Worm (Caenorhabditis elegans) whole organism, L1 larva: ENCODE results near the gene txt-6.

ENCODE experiments used
- C04F5.9 ChIP-seq: sonication (generic microtip); optimal IDR thresholded peaks from 2 replicates; lab custom pipeline; 2016; ENCODE audit warnings: missing genetic modification characterization, missing compliant biosample characterization
- C16A3.4 ChIP-seq: fragments of 150-350 bp; optimal IDR thresholded peaks from 2 replicates; lab custom pipeline; 2014; ENCODE audit warnings: missing biosample characterization, missing genetic modification characterization
- F16B12.6 ChIP-seq: fragments of 150-350 bp; optimal IDR thresholded peaks from 2 replicates; lab custom pipeline; 2014; ENCODE audit warnings: missing biosample characterization, missing genetic modification characterization
- Y116A8C.19 ChIP-seq: sonication (generic microtip); optimal IDR thresholded peaks from 2 replicates; lab custom pipeline; 2016; ENCODE audit warnings: missing compliant biosample characterization, missing genetic modification characterization, borderline replicate concordance
- aly-2 ChIP-seq: fragments of 150-350 bp; optimal IDR thresholded peaks from 2 replicates; lab custom pipeline; 2014; ENCODE audit warnings: missing biosample characterization, missing genetic modification characterization
- ceh-8 ChIP-seq: fragments of 200-800 bp; sonication (Bioruptor generic); optimal IDR thresholded peaks from 2 replicates; lab custom pipeline; 2018; ENCODE audit warnings: mild to moderate bottlenecking, missing genetic modification characterization, moderate library complexity, missing compliant biosample characterization
- ceh-82 ChIP-seq, 3 experiments: fragments of 150-350 bp in 1 of 3; sonication (generic microtip) in 2 of 3; optimal IDR thresholded peaks; 2 replicates each; lab custom pipeline; 2014 to 2017; ENCODE audit warnings: missing biosample characterization in 3 of 3, missing genetic modification characterization in 3 of 3
- ceh-88 ChIP-seq: fragments of 200-800 bp; sonication (Bioruptor generic); IDR thresholded peaks from 2 replicates; pipeline ENCODE4 v1.3.6; 2022; ENCODE audit warnings: missing genetic modification characterization, missing compliant biosample characterization
- dsc-1 ChIP-seq: sonication (generic microtip); optimal IDR thresholded peaks from 2 replicates; lab custom pipeline; 2016; ENCODE audit warnings: mild to moderate bottlenecking, missing genetic modification characterization, missing compliant biosample characterization
- efl-1 ChIP-seq, 4 experiments: fragments of 150-350 bp; optimal IDR thresholded peaks in 3 of 4; peaks in 1 of 4; 1 replicate in 1 of 4; 2 replicates in 3 of 4; lab custom pipeline; 2014; ENCODE audit warnings: missing biosample characterization in 2 of 4, missing genetic modification characterization in 2 of 4, missing genetic modification reagents in 2 of 4
- egl-13 ChIP-seq: sonication (generic microtip); optimal IDR thresholded peaks from 2 replicates; lab custom pipeline; 2016; ENCODE audit warnings: missing genotype, missing genetic modification reagents, missing genetic modification characterization, missing compliant biosample characterization
- ets-5 ChIP-seq: fragments of 200-800 bp; sonication (Bioruptor generic); IDR thresholded peaks from 2 replicates; pipeline ENCODE4 v1.3.6; 2022; ENCODE audit warnings: missing genetic modification characterization, missing compliant biosample characterization
- fkh-4 ChIP-seq: sonication (generic microtip); optimal IDR thresholded peaks from 2 replicates; lab custom pipeline; 2016; ENCODE audit warnings: missing compliant biosample characterization, missing genetic modification characterization, borderline replicate concordance
- hlh-17 ChIP-seq: fragments of 200-800 bp; sonication (Bioruptor generic); optimal IDR thresholded peaks from 2 replicates; lab custom pipeline; 2018; ENCODE audit warnings: missing genetic modification characterization, mild to moderate bottlenecking, missing compliant biosample characterization, moderate library complexity, borderline replicate concordance
- hpl-2 ChIP-seq: fragments of 150-350 bp; optimal IDR thresholded peaks from 2 replicates; lab custom pipeline; 2014; ENCODE audit warnings: missing biosample characterization, missing genetic modification reagents, missing genetic modification characterization
- irx-1 ChIP-seq: sonication (generic microtip); optimal IDR thresholded peaks from 2 replicates; lab custom pipeline; 2016; ENCODE audit warnings: missing genetic modification characterization, missing compliant biosample characterization
- lin-14 ChIP-seq: fragments of 200-800 bp; sonication (Bioruptor generic); optimal IDR thresholded peaks from 2 replicates; lab custom pipeline; 2018; ENCODE audit warnings: mild to moderate bottlenecking, missing genetic modification characterization, moderate library complexity, missing compliant biosample characterization
- lin-35 ChIP-seq, 2 experiments: fragments of 150-350 bp; optimal IDR thresholded peaks; 2 replicates each; lab custom pipeline; 2014; ENCODE audit warnings: missing biosample characterization in 2 of 2, missing genetic modification characterization in 2 of 2, missing genetic modification reagents in 2 of 2
- lin-39 ChIP-seq: fragments of 150-350 bp; optimal IDR thresholded peaks from 2 replicates; lab custom pipeline; 2014; ENCODE audit warnings: missing biosample characterization, missing genetic modification reagents, missing genetic modification characterization
- lsy-2 ChIP-seq, 2 experiments: fragments of 150-350 bp; optimal IDR thresholded peaks; 2 replicates each; lab custom pipeline; 2014; ENCODE audit warnings: missing biosample characterization in 2 of 2, missing genetic modification characterization in 2 of 2
- mep-1 ChIP-seq: fragments of 150-350 bp; optimal IDR thresholded peaks from 2 replicates; lab custom pipeline; 2014; ENCODE audit warnings: missing biosample characterization, missing genetic modification characterization
- nhr-237 ChIP-seq: fragments of 150-350 bp; optimal IDR thresholded peaks from 2 replicates; lab custom pipeline; 2014; ENCODE audit warnings: missing biosample characterization, missing genetic modification characterization
- nhr-28 ChIP-seq: fragments of 150-350 bp; optimal IDR thresholded peaks from 2 replicates; lab custom pipeline; 2014; ENCODE audit warnings: missing biosample characterization, missing genetic modification characterization
- nhr-84 ChIP-seq: sonication (generic microtip); optimal IDR thresholded peaks from 2 replicates; lab custom pipeline; 2017; ENCODE audit warnings: missing biosample characterization, missing genetic modification characterization
- nhr-85 ChIP-seq: sonication (generic microtip); peaks from one replicate; lab custom pipeline; 2016; ENCODE audit warnings: missing genetic modification characterization, inconsistent platforms, missing compliant biosample characterization
- nhr-90 ChIP-seq: sonication (generic microtip); optimal IDR thresholded peaks from 2 replicates; lab custom pipeline; 2016; ENCODE audit warnings: mild to moderate bottlenecking, missing genetic modification characterization, missing compliant biosample characterization; ENCODE audit not compliant: poor library complexity
- pax-3 ChIP-seq: fragments of 200-800 bp; sonication (Bioruptor generic); optimal IDR thresholded peaks from 2 replicates; lab custom pipeline; 2018; ENCODE audit warnings: mild to moderate bottlenecking, missing genetic modification characterization, moderate library complexity, missing compliant biosample characterization
- skn-1 ChIP-seq: fragments of 150-350 bp; optimal IDR thresholded peaks from 2 replicates; lab custom pipeline; 2014; ENCODE audit warnings: missing biosample characterization, missing genetic modification characterization
- snu-23 ChIP-seq: sonication (generic microtip); optimal IDR thresholded peaks from 2 replicates; lab custom pipeline; 2016; ENCODE audit warnings: missing genetic modification characterization, missing compliant biosample characterization
- sptf-1 ChIP-seq: fragments of 150-350 bp; optimal IDR thresholded peaks from 2 replicates; lab custom pipeline; 2014; ENCODE audit warnings: missing biosample characterization, missing genetic modification characterization
- sup-37 ChIP-seq: fragments of 200-800 bp; sonication (Bioruptor generic); optimal IDR thresholded peaks from 2 replicates; lab custom pipeline; 2018; ENCODE audit warnings: mild to moderate bottlenecking, missing genetic modification characterization, missing compliant biosample characterization
- unc-62 ChIP-seq: fragments of 150-350 bp; optimal IDR thresholded peaks from 2 replicates; lab custom pipeline; 2014; ENCODE audit warnings: missing biosample characterization, missing genetic modification reagents, missing genetic modification characterization
- unc-98 ChIP-seq: fragments of 200-800 bp; sonication (Bioruptor generic); IDR thresholded peaks from 2 replicates; pipeline ENCODE4 v1.3.6; 2022; ENCODE audit warnings: missing genetic modification characterization, missing compliant biosample characterization
- vab-15 ChIP-seq: sonication (generic microtip); optimal IDR thresholded peaks from 2 replicates; lab custom pipeline; 2017; ENCODE audit warnings: missing genotype, mild to moderate bottlenecking, missing genetic modification characterization, missing compliant biosample characterization
- zag-1 ChIP-seq: fragments of 150-350 bp; optimal IDR thresholded peaks from 2 replicates; lab custom pipeline; 2014; ENCODE audit warnings: missing biosample characterization, missing genetic modification characterization
- zip-4 ChIP-seq: fragments of 200-800 bp; sonication (Bioruptor generic); optimal IDR thresholded peaks from 2 replicates; lab custom pipeline; 2018; ENCODE audit warnings: mild to moderate bottlenecking, missing genetic modification characterization, moderate library complexity, missing compliant biosample characterization

The txt-6 gene

DNA sequence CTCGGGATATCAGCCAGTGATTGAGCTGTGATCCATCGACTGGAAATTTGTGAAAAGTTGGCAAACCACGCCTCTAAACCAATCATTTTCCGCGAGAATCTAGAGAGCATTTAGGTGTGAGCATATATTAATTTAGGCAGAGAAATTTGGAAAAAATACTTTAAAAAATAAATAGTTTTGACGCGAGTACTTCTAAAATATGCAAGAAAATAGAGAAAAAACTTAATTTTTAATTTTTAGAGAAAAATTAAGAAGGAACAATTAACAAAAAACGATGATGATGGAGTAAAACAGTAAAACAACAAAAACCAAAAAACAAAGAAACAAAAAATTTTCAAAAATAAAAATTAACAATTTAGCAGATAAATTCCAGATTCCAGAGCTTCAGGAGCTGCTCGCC lies at the start of gene txt-6:
TSS of gene txt-6 (minus strand) at position 101 of the 400 bp plus-strand sequence.
- TF ChIP-seq unc-62 (GFP tag; lab: Kevin White, UChicago) = no peak
- TF ChIP-seq unc-98 (GFP tag; lab: Robert Waterston, UW) = no peak
- no peak for TF ChIP-seq ceh-82 (tag; optimal IDR thresholded peaks at IDR 0.05; lab: Kevin White, UChicago)
- no peak for TF ChIP-seq nhr-84 (tag; lab: Kevin White, UChicago)
- no peak for TF ChIP-seq C04F5.9 (tag; lab: Kevin White, UChicago)
- TF ChIP-seq zag-1 (tag; lab: Kevin White, UChicago) = no peak
- TF ChIP-seq lsy-2 (tag; optimal IDR thresholded peaks at IDR 0.05; lab: Kevin White, UChicago) = no peak
- no peak for TF ChIP-seq vab-15 (tag; lab: Kevin White, UChicago)
- no peak for TF ChIP-seq nhr-85
- TF ChIP-seq egl-13 (tag; lab: Kevin White, UChicago) = no peak
- TF ChIP-seq nhr-90 (tag; lab: Kevin White, UChicago) = no peak
- TF ChIP-seq dsc-1 (tag; lab: Kevin White, UChicago) = no peak
- no peak for TF ChIP-seq efl-1 (optimal IDR thresholded peaks at IDR 0.05; lab: Kevin White, UChicago)
- TF ChIP-seq efl-1 (GFP tag; optimal IDR thresholded peaks at IDR 0.05 in 1 of 2; lab: Kevin White, UChicago) = no peak
- no peak for TF ChIP-seq fkh-4 (tag; lab: Kevin White, UChicago)
- no peak for TF ChIP-seq lin-14 (GFP tag; lab: Kevin White, UChicago)
- no peak for TF ChIP-seq hlh-17 (GFP tag; lab: Kevin White, UChicago)
- TF ChIP-seq ceh-88 (GFP tag; lab: Robert Waterston, UW) = no peak
- TF ChIP-seq skn-1 (tag; lab: Kevin White, UChicago) = no peak
- no peak for TF ChIP-seq lin-35 (GFP tag; optimal IDR thresholded peaks at IDR 0.05; lab: Kevin White, UChicago)
- TF ChIP-seq, all 84 proteins: peak for 0

- TF ChIP-seq ets-5 (GFP tag; lab: Robert Waterston, UW) (no peak), nhr-237 (tag; lab: Kevin White, UChicago) (no peak), zip-4 (GFP tag; lab: Kevin White, UChicago) (no peak), lin-39 (tag; lab: Kevin White, UChicago) (no peak), C16A3.4 (tag; lab: Kevin White, UChicago) (no peak), sup-37 (GFP tag; lab: Kevin White, UChicago) (no peak), lin-35 (GFP tag; optimal IDR thresholded peaks at IDR 0.05; lab: Kevin White, UChicago) (no peak), ceh-8 (GFP tag; lab: Kevin White, UChicago) (no peak), Y116A8C.19 (no peak), mep-1 (tag; lab: Kevin White, UChicago) (no peak), F16B12.6 (no peak), snu-23 (GFP tag; lab: Kevin White, UChicago) (no peak), hpl-2 (no peak), aly-2 (no peak), skn-1 (tag; lab: Kevin White, UChicago) (no peak), pax-3 (no peak), sptf-1 (tag; lab: Kevin White, UChicago) (no peak), nhr-28 (tag; lab: Kevin White, UChicago) (no peak)
- TF ChIP-seq, all 84 proteins: peak for 0
Measured at ce11 chrV:4655175-4655574, 48.4 kb upstream of the txt-6 start, which contains the start of gene F41F3.9. F41F3.9 (plus strand) TSS chrV:4655475.

DNA sequence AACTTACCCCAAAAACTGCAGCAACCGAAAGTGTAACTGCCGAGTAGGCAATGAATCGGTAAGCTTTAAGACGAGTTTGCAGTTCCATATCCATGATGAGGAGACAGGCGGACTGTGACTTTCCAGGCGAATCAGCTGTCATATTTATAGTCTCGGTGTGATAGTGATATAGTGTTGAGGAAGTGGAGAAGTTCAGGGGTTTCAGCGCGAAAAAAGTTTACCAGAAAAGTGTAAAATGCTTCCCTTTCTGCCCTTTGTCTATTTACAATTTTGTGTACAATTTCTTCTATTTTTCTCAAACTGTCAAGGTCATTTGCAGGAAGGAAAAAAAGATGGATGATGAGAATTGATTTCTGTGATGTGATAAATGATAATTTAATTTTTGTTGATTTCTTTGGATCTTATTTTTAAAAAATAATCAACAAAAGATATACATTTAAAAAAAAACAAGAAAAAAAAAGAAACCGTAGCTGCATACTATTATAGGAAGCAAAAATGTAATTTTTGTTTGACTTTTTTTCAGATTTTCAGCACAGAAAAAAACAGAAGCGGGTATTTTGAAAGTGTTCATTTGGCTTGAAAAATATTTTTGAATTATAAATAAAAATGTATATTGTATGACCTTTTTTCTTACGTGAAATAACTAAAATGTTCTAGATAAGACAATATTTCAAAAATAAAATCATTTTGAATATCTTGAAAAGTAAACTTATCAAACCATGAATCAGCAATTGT lies 47.3 kb upstream of the txt-6 start, which contains the start of the genes col-139 and F41F3.1:
TSS of gene col-139 (minus strand) at position 101 of the 735 bp plus-strand sequence.
TSS of gene F41F3.1 (plus strand) at position 685 of the 735 bp plus-strand sequence.
- TF ChIP-seq irx-1 (no peak), hlh-17 (GFP tag; lab: Kevin White, UChicago) (no peak), ceh-82 (tag; optimal IDR thresholded peaks at IDR 0.05; lab: Kevin White, UChicago) (no peak)
